Fruit fly (Drosophila melanogaster) whole organism, pupa: Measurements from ENCODE around the gene aph-1.

Experiments
- CG10348 ChIP-seq: fragments of 200-800 bp; sonication (Bioruptor generic); IDR thresholded peaks from 2 replicates; pipeline ENCODE4 v1.3.6; 2022; ENCODE audit warnings: missing biosample characterization, missing genetic modification characterization
- CG12605 ChIP-seq: fragments of 200-800 bp; sonication (Bioruptor generic); IDR thresholded peaks from 2 replicates; pipeline ENCODE4 v1.3.6; 2022; ENCODE audit warnings: missing biosample characterization, missing genetic modification characterization
- CG13204 ChIP-seq: fragments of 200-800 bp; sonication (Bioruptor generic); optimal IDR thresholded peaks from 2 replicates; lab custom pipeline; 2018; ENCODE audit warnings: missing biosample characterization, mild to moderate bottlenecking, missing genetic modification characterization, moderate library complexity
- CG14655 ChIP-seq: fragments of 200-800 bp; sonication (Bioruptor generic); optimal IDR thresholded peaks from 3 replicates; lab custom pipeline; 2017; ENCODE audit warnings: mild to moderate bottlenecking, missing biosample characterization, missing genetic modification reagents, missing genetic modification characterization
- CG15710 ChIP-seq: fragments of 200-800 bp; sonication (Bioruptor generic); optimal IDR thresholded peaks from 2 replicates; lab custom pipeline; 2018; ENCODE audit warnings: missing biosample characterization, mild to moderate bottlenecking, missing genetic modification characterization, moderate library complexity
- CG17806 ChIP-seq: fragments of 200-800 bp; sonication (Bioruptor generic); optimal IDR thresholded peaks from 2 replicates; lab custom pipeline; 2018; ENCODE audit warnings: missing biosample characterization, mild to moderate bottlenecking, missing genetic modification characterization, moderate library complexity
- CG32121 ChIP-seq: fragments of 200-800 bp; sonication (Bioruptor generic); IDR thresholded peaks from 2 replicates; pipeline ENCODE4 v1.3.6; 2022; ENCODE audit warnings: missing biosample characterization, missing genetic modification characterization
- CG34367 ChIP-seq: fragments of 200-800 bp; sonication (Bioruptor generic); optimal IDR thresholded peaks from 2 replicates; lab custom pipeline; 2018; ENCODE audit warnings: missing biosample characterization, mild to moderate bottlenecking, missing genetic modification characterization
- CG4496 ChIP-seq: fragments of 200-800 bp; sonication (Bioruptor generic); IDR thresholded peaks from 3 replicates; pipeline ENCODE4 v1.3.6; 2022; ENCODE audit warnings: missing biosample characterization, missing genetic modification characterization
- CG8159 ChIP-seq: fragments of 200-800 bp; sonication (Bioruptor generic); optimal IDR thresholded peaks from 3 replicates; lab custom pipeline; 2018; ENCODE audit warnings: missing biosample characterization, mild to moderate bottlenecking, missing genetic modification characterization, moderate library complexity
- CG8301 ChIP-seq: fragments of 200-800 bp; sonication (Bioruptor generic); optimal IDR thresholded peaks from 2 replicates; lab custom pipeline; 2018; ENCODE audit warnings: missing biosample characterization, mild to moderate bottlenecking, missing genetic modification characterization
- CG9948 ChIP-seq: fragments of 200-800 bp; sonication (Bioruptor generic); optimal IDR thresholded peaks from 2 replicates; lab custom pipeline; 2018; ENCODE audit warnings: missing biosample characterization, mild to moderate bottlenecking, missing genetic modification characterization, moderate library complexity
- D1 ChIP-seq: fragments of 200-800 bp; sonication (Bioruptor generic); optimal IDR thresholded peaks from 2 replicates; lab custom pipeline; 2018; ENCODE audit warnings: missing biosample characterization, mild to moderate bottlenecking, missing genetic modification characterization, moderate library complexity
- EcR ChIP-seq: fragments of 200-800 bp; sonication (Bioruptor generic); optimal IDR thresholded peaks from 3 replicates; lab custom pipeline; 2019; ENCODE audit warnings: missing biosample characterization, missing genetic modification characterization, mild to moderate bottlenecking, moderate library complexity, missing genetic modification reagents
- Ets98B ChIP-seq: fragments of 200-800 bp; sonication (Bioruptor generic); IDR thresholded peaks from 2 replicates; pipeline ENCODE4 v1.3.6; 2022; ENCODE audit warnings: missing biosample characterization, missing genetic modification characterization
- Pif1A ChIP-seq: fragments of 200-800 bp; sonication (Bioruptor generic); optimal IDR thresholded peaks from 3 replicates; lab custom pipeline; 2016; ENCODE audit warnings: missing biosample characterization, missing genetic modification characterization
- Pif1B ChIP-seq: fragments of 200-800 bp; sonication (Bioruptor generic); optimal IDR thresholded peaks from 3 replicates; lab custom pipeline; 2016; ENCODE audit warnings: missing biosample characterization, missing genetic modification characterization
- Snoo ChIP-seq: fragments of 200-800 bp; sonication (Bioruptor generic); optimal IDR thresholded peaks from 3 replicates; lab custom pipeline; 2017; ENCODE audit warnings: missing biosample characterization, mild to moderate bottlenecking, missing genetic modification characterization, inconsistent platforms
- fd96Ca ChIP-seq: fragments of 200-800 bp; sonication (Bioruptor generic); IDR thresholded peaks from 3 replicates; pipeline ENCODE4 v1.3.6; 2022; ENCODE audit warnings: missing biosample characterization, missing genetic modification characterization
- gl ChIP-seq: fragments of 200-800 bp; sonication (Bioruptor generic); optimal IDR thresholded peaks from 2 replicates; lab custom pipeline; 2018; ENCODE audit warnings: missing biosample characterization, mild to moderate bottlenecking, missing genetic modification characterization
- rn ChIP-seq: fragments of 200-800 bp; sonication (Bioruptor generic); IDR thresholded peaks from 2 replicates; pipeline ENCODE4 v1.3.6; 2022; ENCODE audit warnings: missing biosample characterization, missing genetic modification characterization

The aph-1 gene

dm6 chr2L:2727364-2727763 lies 38.7 kb upstream of the aph-1 start:
- no peak for TF ChIP-seq EcR (GFP tag; lab: Kevin White, UChicago)
- TF ChIP-seq Ets98B: no peak
- no peak for TF ChIP-seq CG32121
- no peak for TF ChIP-seq CG13204
- TF ChIP-seq gl (tag; lab: Kevin White, UChicago): no peak
- TF ChIP-seq CG17806 (tag; lab: Kevin White, UChicago): no peak
- TF ChIP-seq CG12605 (GFP tag; lab: Robert Waterston, UW): no peak
- no peak for TF ChIP-seq Pif1A (GFP tag; lab: Kevin White, UChicago)
- no peak for TF ChIP-seq fd96Ca (GFP tag; lab: Robert Waterston, UW)
- TF ChIP-seq Snoo (tag; lab: Kevin White, UChicago): no peak
- TF ChIP-seq CG14655: no peak
- no peak for TF ChIP-seq CG34367
- TF ChIP-seq CG10348 (GFP tag; lab: Robert Waterston, UW): no peak

- TF ChIP-seq CG12605 (GFP tag; lab: Robert Waterston, UW) (peak; percentile 43; the same call in 1 of the 2 replicates), Pif1A (GFP tag; lab: Kevin White, UChicago) (no peak), CG14655 (no peak), Ets98B (no peak), CG17806 (tag; lab: Kevin White, UChicago) (no peak), CG8301 (tag; lab: Kevin White, UChicago) (no peak), CG13204 (peak; percentile 27), CG15710 (tag; lab: Kevin White, UChicago) (peak; percentile 8)
These were observed 38.2 kb upstream of the aph-1 start for dm6 chr2L:2727812-2728211.

DNA sequence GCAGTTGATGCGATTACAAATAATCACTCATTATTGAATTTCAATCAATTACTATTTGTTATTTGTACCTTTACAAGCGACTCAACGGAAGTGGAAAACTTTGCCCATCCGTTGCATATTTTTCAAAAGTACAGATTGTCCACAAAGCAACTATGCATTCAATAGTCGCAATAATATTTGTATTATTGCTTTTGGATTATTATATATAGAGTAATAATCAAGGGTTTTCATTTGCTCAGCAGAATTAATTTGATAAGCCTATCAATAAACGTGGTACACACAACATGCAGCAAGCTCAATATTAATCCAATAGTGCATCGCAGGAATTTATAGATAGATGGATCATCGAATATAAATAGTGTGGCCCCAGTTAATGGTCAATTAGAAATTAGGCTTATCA lies 37.5 kb upstream of the aph-1 start:
- TF ChIP-seq CG17806 (tag; lab: Kevin White, UChicago): no peak
- TF ChIP-seq D1 (tag; lab: Kevin White, UChicago): no peak
- TF ChIP-seq Pif1B (GFP tag; lab: Kevin White, UChicago): no peak
- peak; percentile 12 for TF ChIP-seq CG14655
- no peak for TF ChIP-seq Snoo (tag; lab: Kevin White, UChicago)
- 0 out of 3 replicates have a peak, but pooled peaks have one; percentile 30 for TF ChIP-seq CG4496 (GFP tag; lab: Robert Waterston, UW)
- TF ChIP-seq Ets98B: no peak
- no peak for TF ChIP-seq CG34367
- TF ChIP-seq CG8301 (tag; lab: Kevin White, UChicago): peak; percentile 3
- TF ChIP-seq gl (tag; lab: Kevin White, UChicago): no peak
- no peak for TF ChIP-seq CG32121
- no peak for TF ChIP-seq rn
- no peak for TF ChIP-seq CG13204
- no peak for TF ChIP-seq CG15710 (tag; lab: Kevin White, UChicago)

DNA sequence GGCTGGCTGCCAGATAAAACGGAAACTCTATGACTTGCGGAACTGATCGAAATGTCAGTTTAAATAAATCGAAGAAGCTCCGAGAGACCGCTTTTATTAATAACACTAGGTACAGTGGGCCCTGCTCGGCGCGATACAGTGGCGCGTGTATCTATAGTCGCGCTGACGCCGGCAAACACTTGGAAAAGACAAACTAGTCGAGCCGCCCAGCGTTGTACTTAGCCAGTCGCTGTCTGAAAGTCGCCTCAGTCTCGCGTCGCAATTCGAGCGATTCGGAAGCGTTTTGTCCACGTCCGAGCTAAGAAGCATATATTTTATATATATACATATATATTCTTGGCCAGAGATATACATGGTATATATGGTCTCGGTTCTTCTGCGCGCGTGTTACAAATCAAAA lies 36.2 kb upstream of the aph-1 start:
- TF ChIP-seq rn: no peak
- peak; percentile 57 for TF ChIP-seq CG32121
- peak; percentile 58 for TF ChIP-seq CG14655
- TF ChIP-seq CG34367: no peak
- no peak for TF ChIP-seq Snoo (tag; lab: Kevin White, UChicago)
- TF ChIP-seq CG9948 (tag; lab: Kevin White, UChicago): no peak
- TF ChIP-seq Ets98B: peak; percentile 71
- TF ChIP-seq CG12605 (GFP tag; lab: Robert Waterston, UW): no peak
- TF ChIP-seq fd96Ca (GFP tag; lab: Robert Waterston, UW): peak; percentile 37; the same call in 1 of the 3 replicates
- TF ChIP-seq CG10348 (GFP tag; lab: Robert Waterston, UW): no peak
- TF ChIP-seq D1 (tag; lab: Kevin White, UChicago): no peak
- TF ChIP-seq gl (tag; lab: Kevin White, UChicago): no peak
- peak; percentile 63 for TF ChIP-seq CG4496 (GFP tag; lab: Robert Waterston, UW)
- TF ChIP-seq CG8159: no peak
- peak; percentile 15 for TF ChIP-seq Pif1A (GFP tag; lab: Kevin White, UChicago)
- TF ChIP-seq CG15710 (tag; lab: Kevin White, UChicago): no peak
- TF ChIP-seq Pif1B (GFP tag; lab: Kevin White, UChicago): peak; percentile 5
- peak; percentile 4 for TF ChIP-seq CG17806 (tag; lab: Kevin White, UChicago)
- peak; percentile 8 for TF ChIP-seq CG8301 (tag; lab: Kevin White, UChicago)
- no peak for TF ChIP-seq CG13204
- no peak for TF ChIP-seq EcR (GFP tag; lab: Kevin White, UChicago)
- TF ChIP-seq, all 21 proteins: peak for 9

dm6 chr2L:2730756-2731155 lies 35.3 kb upstream of the aph-1 start:
- TF ChIP-seq rn (no peak), CG9948 (tag; lab: Kevin White, UChicago) (no peak), fd96Ca (GFP tag; lab: Robert Waterston, UW) (no peak), CG12605 (GFP tag; lab: Robert Waterston, UW) (no peak), Pif1A (GFP tag; lab: Kevin White, UChicago) (no peak), CG15710 (tag; lab: Kevin White, UChicago) (no peak), CG14655 (no peak), CG17806 (tag; lab: Kevin White, UChicago) (no peak), CG13204 (no peak), CG4496 (GFP tag; lab: Robert Waterston, UW) (no peak), CG32121 (no peak), gl (tag; lab: Kevin White, UChicago) (no peak), CG34367 (no peak), CG8159 (no peak), CG8301 (tag; lab: Kevin White, UChicago) (no peak), D1 (tag; lab: Kevin White, UChicago) (no peak), Snoo (tag; lab: Kevin White, UChicago) (no peak), EcR (GFP tag; lab: Kevin White, UChicago) (no peak)
